Worm (Caenorhabditis elegans): ENCODE results near the gene ZK354.9.
"Not testable (repeated sequence)": the region's sequence is repeated elsewhere in the genome, so short reads cannot be mapped to it uniquely, and the experiment has no call there.

Gene ZK354.9

DNA sequence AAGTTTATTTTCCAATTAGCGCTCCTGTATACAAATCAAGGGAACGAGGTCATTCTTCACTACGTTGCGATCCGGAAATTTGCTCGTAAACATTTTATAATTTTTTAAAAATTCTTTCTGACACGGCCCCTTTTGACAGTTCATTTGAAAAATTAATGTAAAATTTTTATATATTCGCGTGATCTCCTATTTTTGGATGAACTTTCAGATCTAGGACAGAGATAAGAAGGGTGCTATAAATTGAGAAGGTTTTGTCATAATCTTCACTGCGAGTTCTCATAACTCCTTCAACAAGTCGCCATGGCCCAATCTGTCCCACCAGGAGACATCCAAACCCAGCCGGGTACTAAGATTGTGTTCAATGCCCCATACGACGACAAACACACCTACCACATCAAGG is 47.7 kb downstream of the ZK354.9 start, which contains the start of gene msp-19:
msp-19 (plus strand) TSS at position 301 of the 400 bp plus-strand sequence.
- TF ChIP-seq unc-62 (GFP tag; optimal IDR thresholded peaks at IDR 0.05) = not testable (repeated sequence)

DNA sequence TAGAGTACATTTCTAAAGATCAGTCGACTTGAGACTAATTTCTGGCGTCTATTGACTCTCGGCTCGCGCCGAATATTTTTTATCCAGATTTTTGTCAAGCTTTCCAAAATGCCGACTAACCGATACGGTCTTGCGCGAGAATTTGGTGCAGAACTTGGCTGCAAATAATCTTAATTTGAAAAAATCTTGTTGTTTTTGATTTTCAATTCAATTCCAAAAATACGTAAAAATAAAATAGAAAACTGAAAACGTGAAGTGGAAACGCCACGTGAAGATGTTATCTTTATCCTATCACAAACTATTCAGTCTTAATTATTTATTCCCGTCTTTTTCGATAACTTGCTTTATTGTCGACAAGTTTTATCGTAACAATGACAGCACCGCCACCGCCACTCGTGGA is 49.6 kb downstream of the ZK354.9 start, which contains the start of gene ttbk-2.1:
ttbk-2.1 (plus strand) TSS at position 301 of the 400 bp plus-strand sequence.
- TF ChIP-seq unc-62 (GFP tag; optimal IDR thresholded peaks at IDR 0.05) = not testable (repeated sequence)

DNA sequence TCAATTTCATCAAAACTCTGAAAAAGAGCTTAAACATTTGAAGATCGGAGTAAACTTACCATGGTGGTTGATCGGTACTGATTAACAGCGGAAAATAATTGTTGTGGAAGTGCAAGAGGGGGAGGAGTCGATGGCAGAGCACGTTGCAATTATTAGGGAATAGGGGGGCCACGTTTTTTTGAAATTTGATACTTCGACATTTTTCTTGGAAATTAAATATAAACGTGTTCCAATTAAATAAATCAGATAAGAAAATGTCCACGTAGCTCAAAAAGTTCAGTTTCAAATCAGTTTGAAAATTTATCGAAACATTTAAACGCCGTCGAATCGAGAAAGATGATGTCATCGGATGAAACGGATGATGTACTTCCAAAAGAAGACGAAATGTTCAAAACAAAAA is 51.2 kb downstream of the ZK354.9 start, which contains the start of gene F36H12.9:
F36H12.9 (plus strand) TSS at position 301 of the 400 bp plus-strand sequence.
- TF ChIP-seq unc-62 (GFP tag; optimal IDR thresholded peaks at IDR 0.05) = not testable (repeated sequence)

All from whole organism, dauer.